Fruit fly (Drosophila melanogaster) whole organism, embryonic: ENCODE results near the gene ND-MNLL.

Source experiments
- Ada2b ChIP-seq: fragments of 200-800 bp; sonication (Bioruptor generic); IDR thresholded peaks from 2 replicates; pipeline ENCODE4 v1.3.6; 2022; ENCODE audit warnings: missing biosample characterization, missing genetic modification characterization
- Blimp-1 ChIP-seq: fragments of 200-800 bp; sonication (Bioruptor generic); optimal IDR thresholded peaks from 3 replicates; lab custom pipeline; 2018; ENCODE audit warnings: missing biosample characterization, missing genetic modification characterization, mild to moderate bottlenecking, moderate library complexity, missing genetic modification reagents
- CG10321 ChIP-seq: fragments of 200-800 bp; sonication (Bioruptor generic); IDR thresholded peaks from 2 replicates; pipeline ENCODE4 v1.3.6; 2022; ENCODE audit warnings: missing biosample characterization, missing genetic modification characterization
- CG11723 ChIP-seq: fragments of 200-800 bp; sonication (Bioruptor generic); optimal IDR thresholded peaks from 2 replicates; lab custom pipeline; 2017; ENCODE audit warnings: missing biosample characterization, mild to moderate bottlenecking, missing genetic modification characterization
- CG14014 ChIP-seq: fragments of 200-800 bp; sonication (Bioruptor generic); IDR thresholded peaks from 2 replicates; pipeline ENCODE4 v1.3.6; 2022; ENCODE audit warnings: missing biosample characterization, missing genetic modification characterization
- CG14050 ChIP-seq: fragments of 200-800 bp; sonication (Bioruptor generic); IDR thresholded peaks from 3 replicates; pipeline ENCODE4 v1.3.6; 2022; ENCODE audit warnings: missing biosample characterization, missing genetic modification characterization
- CG15073 ChIP-seq: fragments of 200-800 bp; sonication (Bioruptor generic); optimal IDR thresholded peaks from 2 replicates; lab custom pipeline; 2016; ENCODE audit warnings: missing biosample characterization, missing genetic modification characterization
- CG17186 ChIP-seq: fragments of 200-800 bp; sonication (Bioruptor generic); optimal IDR thresholded peaks from 3 replicates; lab custom pipeline; 2017; ENCODE audit warnings: missing biosample characterization, missing genetic modification reagents, missing genetic modification characterization
- CG17328 ChIP-seq: fragments of 200-800 bp; sonication (Bioruptor generic); IDR thresholded peaks from 2 replicates; pipeline ENCODE4 v1.3.6; 2022; ENCODE audit warnings: missing biosample characterization, missing genetic modification characterization
- CG1792 ChIP-seq: fragments of 200-800 bp; sonication (Bioruptor generic); optimal IDR thresholded peaks from 2 replicates; lab custom pipeline; 2016; ENCODE audit warnings: missing biosample characterization, missing genetic modification characterization
- CG18011 ChIP-seq: fragments of 200-800 bp; sonication (Bioruptor generic); optimal IDR thresholded peaks from 2 replicates; lab custom pipeline; 2017; ENCODE audit warnings: missing biosample characterization, missing genetic modification characterization, mild to moderate bottlenecking, moderate library complexity, missing genotype
- CG2889 ChIP-seq: fragments of 200-800 bp; sonication (Bioruptor generic); IDR thresholded peaks from 3 replicates; pipeline ENCODE4 v1.3.6; 2022; ENCODE audit warnings: missing biosample characterization, missing genetic modification characterization
- CG5245 ChIP-seq: fragments of 200-800 bp; sonication (Bioruptor generic); optimal IDR thresholded peaks from 3 replicates; lab custom pipeline; 2016; ENCODE audit warnings: missing biosample characterization, missing genetic modification characterization
- CG6175 ChIP-seq: fragments of 200-800 bp; sonication (Bioruptor generic); IDR thresholded peaks from 3 replicates; pipeline ENCODE4 v1.3.6; 2022; ENCODE audit warnings: missing biosample characterization, missing genetic modification characterization
- CG6683 ChIP-seq: fragments of 200-800 bp; sonication (Bioruptor generic); optimal IDR thresholded peaks from 2 replicates; lab custom pipeline; 2017; ENCODE audit warnings: missing biosample characterization, mild to moderate bottlenecking, missing genetic modification characterization, missing genetic modification reagents
- CG6791 ChIP-seq: fragments of 200-800 bp; sonication (Bioruptor generic); IDR thresholded peaks from 3 replicates; pipeline ENCODE4 v1.3.6; 2022; ENCODE audit warnings: missing biosample characterization, missing genetic modification characterization; ENCODE audit not compliant: partially characterized antibody
- CG7357 ChIP-seq: fragments of 200-800 bp; sonication (Bioruptor generic); IDR thresholded peaks from 3 replicates; pipeline ENCODE4 v1.3.6; 2022; ENCODE audit warnings: missing biosample characterization, missing genetic modification characterization
- CG7928 ChIP-seq: fragments of 200-800 bp; sonication (Bioruptor generic); optimal IDR thresholded peaks from 2 replicates; lab custom pipeline; 2017; ENCODE audit warnings: missing biosample characterization, mild to moderate bottlenecking, missing genetic modification characterization
- CG8388 ChIP-seq: fragments of 200-800 bp; sonication (Bioruptor generic); optimal IDR thresholded peaks from 2 replicates; lab custom pipeline; 2019; ENCODE audit warnings: missing biosample characterization, mild to moderate bottlenecking, missing genetic modification characterization, moderate library complexity
- CG8765 ChIP-seq: fragments of 200-800 bp; sonication (Bioruptor generic); IDR thresholded peaks from 2 replicates; pipeline ENCODE4 v1.3.6; 2022; ENCODE audit warnings: missing biosample characterization, missing genetic modification characterization
- CG9876 ChIP-seq: fragments of 200-800 bp; sonication (Bioruptor generic); optimal IDR thresholded peaks from 2 replicates; lab custom pipeline; 2016; ENCODE audit warnings: missing biosample characterization, missing genetic modification characterization
- D ChIP-seq, 2 experiments: fragments of 200-800 bp in 1 of 2; fragments of >200 bp in 1 of 2; sonication (Bioruptor generic) in 1 of 2; optimal IDR thresholded peaks; 2 replicates in 1 of 2; 3 replicates in 1 of 2; lab custom pipeline; 2017; ENCODE audit warnings: mild to moderate bottlenecking in 1 of 2, missing biosample characterization in 1 of 2, missing genetic modification characterization in 1 of 2, missing genetic modification reagents in 1 of 2
- Dfd ChIP-seq, 2 experiments: fragments of >200 bp; optimal IDR thresholded peaks; 2 replicates each; lab custom pipeline; 2017; ENCODE audit warnings: missing biosample characterization in 2 of 2, missing genetic modification characterization in 2 of 2
- Dip2 ChIP-seq: fragments of 200-800 bp; sonication (Bioruptor generic); IDR thresholded peaks from 2 replicates; pipeline ENCODE4 v1.3.6; 2022; ENCODE audit warnings: missing biosample characterization, missing genetic modification characterization
- E2f2 ChIP-seq: fragments of 200-800 bp; sonication (Bioruptor generic); IDR thresholded peaks from 2 replicates; pipeline ENCODE4 v1.3.6; 2022; ENCODE audit warnings: missing biosample characterization, missing genetic modification characterization
- HLH54F ChIP-seq: fragments of 200-800 bp; sonication (Bioruptor generic); optimal IDR thresholded peaks from 3 replicates; lab custom pipeline; 2016; ENCODE audit warnings: missing biosample characterization, missing genetic modification characterization
- NC2β ChIP-seq: fragments of 200-800 bp; sonication (Bioruptor generic); optimal IDR thresholded peaks from 2 replicates; lab custom pipeline; 2016; ENCODE audit warnings: missing biosample characterization, missing genetic modification characterization
- ara ChIP-seq: fragments of 200-800 bp; sonication (Bioruptor generic); IDR thresholded peaks from 2 replicates; pipeline ENCODE4 v1.3.6; 2022; ENCODE audit warnings: missing biosample characterization, missing genetic modification characterization
- bigmax ChIP-seq: fragments of 200-800 bp; sonication (Bioruptor generic); optimal IDR thresholded peaks from 2 replicates; lab custom pipeline; 2018; ENCODE audit warnings: missing biosample characterization, mild to moderate bottlenecking, missing genetic modification characterization
- bsh ChIP-seq, 2 experiments: fragments of 200-800 bp; sonication (Bioruptor generic); optimal IDR thresholded peaks; 2 replicates each; lab custom pipeline; 2017 to 2018; ENCODE audit warnings: mild to moderate bottlenecking in 2 of 2, missing biosample characterization in 2 of 2, missing genetic modification characterization in 2 of 2, moderate library complexity in 1 of 2
- chif ChIP-seq, 2 experiments: fragments of 200-800 bp; sonication (Bioruptor generic); optimal IDR thresholded peaks; 3 replicates each; lab custom pipeline; 2016; ENCODE audit warnings: missing biosample characterization in 2 of 2, missing genetic modification characterization in 2 of 2
- dysf ChIP-seq: fragments of 200-800 bp; sonication (Bioruptor generic); IDR thresholded peaks from 3 replicates; pipeline ENCODE4 v1.3.6; 2022; ENCODE audit warnings: missing biosample characterization, missing genetic modification characterization
- en ChIP-seq: fragments of 200-800 bp; sonication (Bioruptor generic); optimal IDR thresholded peaks from 2 replicates; lab custom pipeline; 2016; ENCODE audit warnings: missing biosample characterization, missing genetic modification characterization
- her ChIP-seq: fragments of 200-800 bp; sonication (Bioruptor generic); optimal IDR thresholded peaks from 2 replicates; lab custom pipeline; 2016; ENCODE audit warnings: missing biosample characterization, missing genetic modification characterization
- mld ChIP-seq: fragments of 200-800 bp; sonication (Bioruptor generic); IDR thresholded peaks from 3 replicates; pipeline ENCODE4 v1.3.6; 2022; ENCODE audit warnings: missing biosample characterization, missing genetic modification characterization; ENCODE audit not compliant: partially characterized antibody
- nerfin-1 ChIP-seq: fragments of 200-800 bp; sonication (Bioruptor generic); optimal IDR thresholded peaks from 3 replicates; lab custom pipeline; 2019; ENCODE audit warnings: missing biosample characterization, mild to moderate bottlenecking, missing genetic modification characterization, moderate library complexity
- org-1 ChIP-seq: fragments of 200-800 bp; sonication (Bioruptor generic); optimal IDR thresholded peaks from 2 replicates; lab custom pipeline; 2017; ENCODE audit warnings: missing biosample characterization, missing genetic modification characterization
- pho ChIP-seq: fragments of 200-800 bp; sonication (Bioruptor generic); optimal IDR thresholded peaks from 2 replicates; lab custom pipeline; 2016; ENCODE audit warnings: missing biosample characterization, missing genetic modification characterization
- pros ChIP-seq: fragments of 200-800 bp; sonication (Bioruptor generic); optimal IDR thresholded peaks from 3 replicates; lab custom pipeline; 2019; ENCODE audit warnings: missing biosample characterization, mild to moderate bottlenecking, missing genetic modification characterization, moderate library complexity
- salm ChIP-seq: fragments of 200-800 bp; sonication (Bioruptor generic); optimal IDR thresholded peaks from 2 replicates; lab custom pipeline; 2018; ENCODE audit warnings: missing biosample characterization, mild to moderate bottlenecking, missing genetic modification characterization
- shn ChIP-seq: fragments of 200-800 bp; sonication (Bioruptor generic); optimal IDR thresholded peaks from 3 replicates; lab custom pipeline; 2016; ENCODE audit warnings: missing biosample characterization, missing genetic modification characterization
- slp2 ChIP-seq: fragments of 200-800 bp; sonication (Bioruptor generic); optimal IDR thresholded peaks from 2 replicates; lab custom pipeline; 2016; ENCODE audit warnings: missing biosample characterization, missing genetic modification characterization
- sob ChIP-seq: fragments of 200-800 bp; sonication (Bioruptor generic); IDR thresholded peaks from 2 replicates; pipeline ENCODE4 v1.3.6; 2022; ENCODE audit warnings: missing biosample characterization, missing genetic modification characterization
- sqz ChIP-seq: fragments of 200-800 bp; sonication (Bioruptor generic); optimal IDR thresholded peaks from 3 replicates; lab custom pipeline; 2018; ENCODE audit warnings: missing biosample characterization, mild to moderate bottlenecking, missing genetic modification characterization
- toy ChIP-seq: fragments of 200-800 bp; sonication (Bioruptor generic); IDR thresholded peaks from 2 replicates; pipeline ENCODE4 v1.3.6; 2022; ENCODE audit warnings: missing biosample characterization, missing genetic modification characterization
- wek ChIP-seq: fragments of 200-800 bp; sonication (Bioruptor generic); optimal IDR thresholded peaks from 3 replicates; lab custom pipeline; 2018; ENCODE audit warnings: missing biosample characterization, mild to moderate bottlenecking, missing genetic modification characterization, moderate library complexity
- zf30C ChIP-seq: fragments of 200-800 bp; sonication (Bioruptor generic); optimal IDR thresholded peaks from 3 replicates; lab custom pipeline; 2018; ENCODE audit warnings: missing biosample characterization, mild to moderate bottlenecking, missing genetic modification characterization
- zfh2 ChIP-seq: fragments of 200-800 bp; sonication (Bioruptor generic); optimal IDR thresholded peaks from 2 replicates; lab custom pipeline; 2016; ENCODE audit warnings: missing biosample characterization, missing genetic modification characterization

ND-MNLL gene

dm6 chrX:7901153-7902038 is 7.8 kb upstream of the ND-MNLL start, which contains the start of the genes RpS6 and bys (continued):
- TF ChIP-seq CG8388 (peak; percentile 20), CG14050 (GFP tag; lab: Robert Waterston, UW) (no peak; the same call in 2 of the 3 replicates), CG17328 (GFP tag; lab: Robert Waterston, UW) (peak; percentile 46; the same call in 1 of the 2 replicates), nerfin-1 (tag; lab: Kevin White, UChicago) (peak; percentile 22), her (GFP tag; lab: Kevin White, UChicago) (peak; percentile 32), CG18011 (GFP tag; lab: Kevin White, UChicago) (no peak), Dfd (GFP tag; optimal IDR thresholded peaks at IDR 0.05; lab: Kevin White, UChicago) (no peak), CG17186 (no peak), CG9876 (peak; percentile 6), D (optimal IDR thresholded peaks at IDR 0.05; lab: Kevin White, UChicago) (no peak), D (GFP tag; optimal IDR thresholded peaks at IDR 0.05; lab: Kevin White, UChicago) (peak; percentile 10), Dip2 (GFP tag; lab: Robert Waterston, UW) (no peak), sqz (GFP tag; lab: Kevin White, UChicago) (peak; percentile 82), shn (GFP tag; lab: Kevin White, UChicago) (no peak), CG8765 (GFP tag; lab: Robert Waterston, UW) (0 out of 2 replicates have a peak, but pooled peaks have one; percentile 23), HLH54F (GFP tag; lab: Kevin White, UChicago) (peak; percentile 22), Blimp-1 (GFP tag; lab: Kevin White, UChicago) (no peak), org-1 (no peak), bigmax (GFP tag; lab: Kevin White, UChicago) (peak; percentile 7), CG10321 (GFP tag; lab: Robert Waterston, UW) (no peak), CG6791 (peak; percentile 83), CG5245 (peak; percentile 19), slp2 (GFP tag; lab: Kevin White, UChicago) (peak; percentile 7), CG14014 (GFP tag; lab: Robert Waterston, UW) (peak; percentile 42; the same call in 1 of the 2 replicates), mld (GFP tag; lab: Robert Waterston, UW) (peak; percentile 86; the same call in 2 of the 3 replicates), NC2β (peak; percentile 58), ara (GFP tag; lab: Robert Waterston, UW) (peak; percentile 13; the same call in 1 of the 2 replicates), CG1792 (no peak), en (no peak), CG11723 (GFP tag; lab: Kevin White, UChicago) (peak; percentile 13), salm (tag; lab: Kevin White, UChicago) (no peak), CG6683 (GFP tag; lab: Kevin White, UChicago) (no peak), E2f2 (GFP tag; lab: Robert Waterston, UW) (peak; percentile 9; the same call in 1 of the 2 replicates), pros (GFP tag; lab: Kevin White, UChicago) (no peak), CG2889 (GFP tag; lab: Robert Waterston, UW) (0 out of 3 replicates have a peak, but pooled peaks have one; percentile 38), bsh (GFP tag; optimal IDR thresholded peaks at IDR 0.05; lab: Kevin White, UChicago) (peak; percentile 2 to 5), pho (GFP tag; lab: Kevin White, UChicago) (no peak), CG7928 (GFP tag; lab: Kevin White, UChicago) (peak; percentile 82), sob (GFP tag; lab: Robert Waterston, UW) (peak; percentile 73), CG7357 (GFP tag; lab: Robert Waterston, UW) (no peak), zfh2 (peak; percentile 49), wek (peak; percentile 33), dysf (peak; percentile 42; the same call in 2 of the 3 replicates), CG6175 (GFP tag; lab: Robert Waterston, UW) (0 out of 3 replicates have a peak, but pooled peaks have one; percentile 13), zf30C (GFP tag; lab: Kevin White, UChicago) (peak; percentile 10), CG15073 (GFP tag; lab: Kevin White, UChicago) (no peak), Ada2b (GFP tag; lab: Robert Waterston, UW) (peak; percentile 40; the same call in 1 of the 2 replicates), toy (GFP tag; lab: Robert Waterston, UW) (no peak), chif (GFP tag; optimal IDR thresholded peaks at IDR 0.05; lab: Kevin White, UChicago) (peak in 1 of 2 experiments; percentile 8)
